Fruit fly (Drosophila melanogaster): ENCODE data around the gene CG45081.

- TF ChIP-seq CG9705 (GFP tag; optimal IDR thresholded peaks at IDR 0.05) (no peak), Dfd (GFP tag; optimal IDR thresholded peaks at IDR 0.05) (no peak), psq (GFP tag; optimal IDR thresholded peaks at IDR 0.05) (no peak), sv (GFP tag; optimal IDR thresholded peaks at IDR 0.05) (no peak), pan (optimal IDR thresholded peaks at IDR 0.05) (no peak), Mio (GFP tag; optimal IDR thresholded peaks at IDR 0.05) (no peak), brk (GFP tag; optimal IDR thresholded peaks at IDR 0.05) (no peak), OdsH (GFP tag; optimal IDR thresholded peaks at IDR 0.05) (no peak), sage (GFP tag; optimal IDR thresholded peaks at IDR 0.05) (no peak), usp (GFP tag; optimal IDR thresholded peaks at IDR 0.05) (no peak), N (GFP tag; optimal IDR thresholded peaks at IDR 0.05) (no peak), Myc (optimal IDR thresholded peaks at IDR 0.05) (no peak), Hr78 (GFP tag; optimal IDR thresholded peaks at IDR 0.05) (no peak), h (GFP tag; optimal IDR thresholded peaks at IDR 0.05) (no peak)
Measured at dm6 chr3L:19288395-19288969, 22.6 kb downstream of the CG45081 start.

Measured in whole organism, wandering third instar larva.